Worm (Caenorhabditis elegans) whole organism, midembryonic: ENCODE measurements around the gene catp-3.

Experiments used
- cog-1 ChIP-seq: sonication (generic microtip); optimal IDR thresholded peaks from 2 replicates; lab custom pipeline; 2016; ENCODE audit warnings: missing genetic modification characterization, missing compliant biosample characterization
- ref-1 ChIP-seq: fragments of 200-800 bp; sonication (Bioruptor generic); conservative IDR thresholded peaks from 2 replicates; pipeline ENCODE4 v1.3.6; 2022; ENCODE audit warnings: missing genetic modification reagents, missing genetic modification characterization, missing compliant biosample characterization
- tab-1 ChIP-seq: fragments of 200-800 bp; sonication (Bioruptor generic); IDR thresholded peaks from 2 replicates; pipeline ENCODE4 v1.3.6; 2022; ENCODE audit warnings: missing genetic modification characterization, missing compliant biosample characterization
- ztf-23 ChIP-seq: fragments of 200-800 bp; sonication (Bioruptor generic); IDR thresholded peaks from 2 replicates; pipeline ENCODE4 v1.3.6; 2022; ENCODE audit warnings: missing genetic modification reagents, missing genetic modification characterization, missing compliant biosample characterization

- no peak for TF ChIP-seq tab-1 (GFP tag; lab: Robert Waterston, UW)
- TF ChIP-seq cog-1 (tag; lab: Kevin White, UChicago), result no peak
- TF ChIP-seq ref-1, result no peak
- TF ChIP-seq ztf-23, result no peak
Measured at ce11 chrV:8079813-8080212, 4.0 kb downstream of the catp-3 start.
